Worm (Caenorhabditis elegans) whole organism, young adult: ENCODE measurements around the gene nprt-1.
A peak's percentile ranks its signal among the peaks of the same experiment; 100 is the strongest.

Experiments used
- C06A6.2 ChIP-seq: fragments of 200-800 bp; sonication (Bioruptor generic); conservative IDR thresholded peaks from 2 replicates; pipeline ENCODE4 v1.3.6; 2022; ENCODE audit warnings: missing genetic modification characterization, missing compliant biosample characterization
- D2030.7 ChIP-seq: fragments of 200-800 bp; sonication (Bioruptor generic); IDR thresholded peaks from 2 replicates; pipeline ENCODE4 v1.3.6; 2022; ENCODE audit warnings: missing genetic modification reagents, missing genetic modification characterization, missing compliant biosample characterization
- F57C9.4 ChIP-seq: sonication (generic microtip); optimal IDR thresholded peaks from 2 replicates; lab custom pipeline; 2017; ENCODE audit warnings: mild to moderate bottlenecking, missing genetic modification characterization, missing compliant biosample characterization
- Y56A3A.18 ChIP-seq: fragments of 200-800 bp; sonication (Bioruptor generic); IDR thresholded peaks from 2 replicates; pipeline ENCODE4 v1.3.6; 2022; ENCODE audit warnings: missing genetic modification reagents, missing genetic modification characterization, missing compliant biosample characterization
- Y79H2A.3 ChIP-seq: fragments of 200-800 bp; sonication (Bioruptor generic); conservative IDR thresholded peaks from 2 replicates; pipeline ENCODE4 v1.3.6; 2022; ENCODE audit warnings: missing genetic modification reagents, missing genetic modification characterization, missing compliant biosample characterization
- ZK185.1 ChIP-seq: sonication (generic microtip); optimal IDR thresholded peaks from 2 replicates; lab custom pipeline; 2016; ENCODE audit warnings: mild to moderate bottlenecking, missing genetic modification characterization, missing compliant biosample characterization; ENCODE audit not compliant: poor library complexity, severe bottlenecking
- akir-1 ChIP-seq: fragments of 200-800 bp; sonication (Bioruptor generic); optimal IDR thresholded peaks from 2 replicates; lab custom pipeline; 2018; ENCODE audit warnings: mild to moderate bottlenecking, missing genetic modification characterization, moderate library complexity, missing compliant biosample characterization
- aptf-2 ChIP-seq: fragments of 200-800 bp; sonication (Bioruptor generic); conservative IDR thresholded peaks from 2 replicates; pipeline ENCODE4 v1.3.6; 2022; ENCODE audit warnings: missing genetic modification reagents, missing genetic modification characterization, missing compliant biosample characterization
- atf-7 ChIP-seq: sonication (generic microtip); optimal IDR thresholded peaks from 2 replicates; lab custom pipeline; 2017; ENCODE audit warnings: mild to moderate bottlenecking, missing genetic modification characterization, missing compliant biosample characterization
- attf-3 ChIP-seq: fragments of 200-800 bp; sonication (Bioruptor generic); conservative IDR thresholded peaks from 2 replicates; pipeline ENCODE4 v1.3.6; 2022; ENCODE audit warnings: missing genetic modification reagents, missing genetic modification characterization, missing compliant biosample characterization
- ccch-3 ChIP-seq: fragments of 200-800 bp; sonication (Bioruptor generic); optimal IDR thresholded peaks from 2 replicates; lab custom pipeline; 2018; ENCODE audit warnings: mild to moderate bottlenecking, missing genetic modification characterization, missing compliant biosample characterization
- ceh-91 ChIP-seq: fragments of 200-800 bp; sonication (Bioruptor generic); IDR thresholded peaks from 2 replicates; pipeline ENCODE4 v1.3.6; 2022; ENCODE audit warnings: missing genetic modification reagents, missing genetic modification characterization, missing compliant biosample characterization
- dpff-1 ChIP-seq: sonication (generic microtip); optimal IDR thresholded peaks from 2 replicates; lab custom pipeline; 2017; ENCODE audit warnings: mild to moderate bottlenecking, missing genetic modification characterization, missing compliant biosample characterization
- dpl-1 ChIP-seq: fragments of 150-350 bp; optimal IDR thresholded peaks from 2 replicates; lab custom pipeline; 2014; ENCODE audit warnings: missing biosample characterization, missing genetic modification reagents, missing genetic modification characterization
- efl-1 ChIP-seq: fragments of 150-350 bp; optimal IDR thresholded peaks from 2 replicates; lab custom pipeline; 2014; ENCODE audit warnings: missing biosample characterization, missing genetic modification reagents, missing genetic modification characterization
- egl-18 ChIP-seq: fragments of 200-800 bp; sonication (Bioruptor generic); IDR thresholded peaks from 2 replicates; pipeline ENCODE4 v1.3.6; 2022; ENCODE audit warnings: missing genetic modification reagents, missing genetic modification characterization, missing compliant biosample characterization
- gei-17 ChIP-seq: fragments of 200-800 bp; sonication (Bioruptor generic); optimal IDR thresholded peaks from 2 replicates; lab custom pipeline; 2018; ENCODE audit warnings: mild to moderate bottlenecking, missing genetic modification characterization, missing compliant biosample characterization
- him-1 ChIP-seq: sonication (generic microtip); optimal IDR thresholded peaks from 2 replicates; lab custom pipeline; 2016; ENCODE audit warnings: missing genotype, missing genetic modification reagents, missing genetic modification characterization, missing compliant biosample characterization
- lsl-1 ChIP-seq: fragments of 200-800 bp; sonication (Bioruptor generic); optimal IDR thresholded peaks from 2 replicates; lab custom pipeline; 2018; ENCODE audit warnings: mild to moderate bottlenecking, missing genetic modification characterization, moderate library complexity, missing compliant biosample characterization
- lsy-27 ChIP-seq: sonication (generic microtip); optimal IDR thresholded peaks from 2 replicates; lab custom pipeline; 2017; ENCODE audit warnings: missing genetic modification characterization, mild to moderate bottlenecking, missing compliant biosample characterization, antibody characterized with exemption, missing genotype, borderline replicate concordance; ENCODE audit not compliant: insufficient read depth
- madf-3 ChIP-seq: fragments of 200-800 bp; sonication (Bioruptor generic); IDR thresholded peaks from 2 replicates; pipeline ENCODE4 v1.3.6; 2022; ENCODE audit warnings: missing genetic modification reagents, missing genetic modification characterization, missing compliant biosample characterization
- madf-6 ChIP-seq: fragments of 200-800 bp; sonication (Bioruptor generic); IDR thresholded peaks from 2 replicates; pipeline ENCODE4 v1.3.6; 2022; ENCODE audit warnings: missing genetic modification reagents, missing genetic modification characterization, missing compliant biosample characterization
- madf-8 ChIP-seq: fragments of 200-800 bp; sonication (Bioruptor generic); conservative IDR thresholded peaks from 2 replicates; pipeline ENCODE4 v1.3.6; 2022; ENCODE audit warnings: missing genetic modification reagents, missing genetic modification characterization, missing compliant biosample characterization
- mel-28 ChIP-seq: sonication (generic microtip); optimal IDR thresholded peaks from 2 replicates; lab custom pipeline; 2016; ENCODE audit warnings: borderline replicate concordance, mild to moderate bottlenecking, missing genetic modification characterization, missing compliant biosample characterization
- nfya-1 ChIP-seq: sonication (generic microtip); optimal IDR thresholded peaks from 2 replicates; lab custom pipeline; 2017; ENCODE audit warnings: antibody characterized with exemption, missing compliant biosample characterization, missing genetic modification characterization, borderline replicate concordance; ENCODE audit not compliant: insufficient read depth
- nfya-2 ChIP-seq: fragments of 200-800 bp; sonication (Bioruptor generic); IDR thresholded peaks from 2 replicates; pipeline ENCODE4 v1.3.6; 2022; ENCODE audit warnings: missing genetic modification reagents, missing genetic modification characterization, missing compliant biosample characterization
- nhr-80 ChIP-seq: sonication (generic microtip); optimal IDR thresholded peaks from 2 replicates; lab custom pipeline; 2016; ENCODE audit warnings: missing genetic modification characterization, missing compliant biosample characterization
- pbrm-1 ChIP-seq: fragments of 200-800 bp; sonication (Bioruptor generic); IDR thresholded peaks from 2 replicates; pipeline ENCODE4 v1.3.6; 2022; ENCODE audit warnings: missing genetic modification reagents, missing genetic modification characterization, missing compliant biosample characterization
- rec-8 ChIP-seq, 2 experiments: sonication (generic microtip); optimal IDR thresholded peaks; 2 replicates each; lab custom pipeline; 2016; ENCODE audit warnings: mild to moderate bottlenecking in 2 of 2, missing genetic modification characterization in 2 of 2, missing genetic modification reagents in 2 of 2, missing genotype in 2 of 2, missing biosample characterization in 1 of 2, missing compliant biosample characterization in 1 of 2, moderate library complexity in 1 of 2
- snpc-1.1 ChIP-seq: sonication (generic microtip); optimal IDR thresholded peaks from 2 replicates; lab custom pipeline; 2017; ENCODE audit warnings: missing genetic modification characterization, mild to moderate bottlenecking, missing compliant biosample characterization, antibody characterized with exemption, moderate library complexity, missing genotype, missing genetic modification reagents; ENCODE audit not compliant: insufficient read depth
- snpc-1.3 ChIP-seq: sonication (generic microtip); optimal IDR thresholded peaks from 2 replicates; lab custom pipeline; 2017; ENCODE audit warnings: missing genetic modification characterization, mild to moderate bottlenecking, missing compliant biosample characterization, antibody characterized with exemption, moderate library complexity, missing genotype, missing genetic modification reagents; ENCODE audit not compliant: insufficient read depth
- snpc-3.4 ChIP-seq: sonication (generic microtip); optimal IDR thresholded peaks from 2 replicates; lab custom pipeline; 2017; ENCODE audit warnings: missing genetic modification characterization, mild to moderate bottlenecking, missing compliant biosample characterization, antibody characterized with exemption, moderate library complexity, missing genotype, missing genetic modification reagents
- snpc-4 ChIP-seq, 5 experiments: fragments of 150-350 bp in 1 of 5; sonication (generic microtip) in 4 of 5; optimal IDR thresholded peaks; 2 replicates each; lab custom pipeline; 2014 to 2018; ENCODE audit warnings: missing genetic modification characterization in 5 of 5, missing biosample characterization in 3 of 5, antibody characterized with exemption in 2 of 5, mild to moderate bottlenecking in 2 of 5, missing compliant biosample characterization in 2 of 5, missing genotype in 2 of 5, moderate library complexity in 2 of 5, missing genetic modification reagents in 1 of 5
- somi-1 ChIP-seq: fragments of 200-800 bp; sonication (Bioruptor generic); optimal IDR thresholded peaks from 2 replicates; lab custom pipeline; 2018; ENCODE audit warnings: mild to moderate bottlenecking, missing genetic modification characterization, missing compliant biosample characterization
- tbp1 ChIP-seq: fragments of 200-800 bp; sonication (Bioruptor generic); optimal IDR thresholded peaks from 2 replicates; lab custom pipeline; 2018; ENCODE audit warnings: mild to moderate bottlenecking, missing genetic modification characterization, missing compliant biosample characterization
- zfh-2 ChIP-seq: fragments of 200-800 bp; sonication (Bioruptor generic); conservative IDR thresholded peaks from 2 replicates; pipeline ENCODE4 v1.3.6; 2022; ENCODE audit warnings: missing genetic modification reagents, missing genetic modification characterization, missing compliant biosample characterization
- ztf-18 ChIP-seq: sonication (generic microtip); optimal IDR thresholded peaks from 2 replicates; lab custom pipeline; 2016; ENCODE audit warnings: missing genotype, mild to moderate bottlenecking, missing genetic modification characterization, missing compliant biosample characterization
- ztf-25 ChIP-seq: fragments of 200-800 bp; sonication (Bioruptor generic); IDR thresholded peaks from 2 replicates; pipeline ENCODE4 v1.3.6; 2022; ENCODE audit warnings: missing genetic modification reagents, missing genetic modification characterization, missing compliant biosample characterization
- ztf-26 ChIP-seq: sonication (generic microtip); optimal IDR thresholded peaks from 2 replicates; lab custom pipeline; 2017; ENCODE audit warnings: missing genetic modification characterization, missing compliant biosample characterization

Gene nprt-1

ce11 chrIV:2834516-2834915, 55.7 kb downstream of the nprt-1 start, which contains the start of gene pudl-2:
TSS of gene pudl-2 (plus strand) at chrIV:2834816.
- TF ChIP-seq nfya-1 (tag; lab: Kevin White, UChicago) (no peak), Y56A3A.18 (GFP tag; lab: Robert Waterston, UW) (no peak), ztf-26 (tag; lab: Kevin White, UChicago) (no peak), ztf-18 (tag; lab: Kevin White, UChicago) (no peak)

ce11 chrIV:2832587-2832986, 57.7 kb downstream of the nprt-1 start, which contains the start of the genes Y54G2A.48 and pudl-1:
TSS of gene Y54G2A.48 (minus strand) at chrIV:2832687.
TSS of gene pudl-1 (plus strand) at chrIV:2832906.
- TF ChIP-seq dpl-1 (GFP tag; lab: Kevin White, UChicago) = no peak
- TF ChIP-seq lsy-27 = no peak
- TF ChIP-seq F57C9.4 = no peak
- TF ChIP-seq snpc-3.4 = no peak
- TF ChIP-seq somi-1 (GFP tag; lab: Kevin White, UChicago) = no peak
- no peak for TF ChIP-seq madf-6 (GFP tag; lab: Robert Waterston, UW)
- no peak for TF ChIP-seq snpc-1.3 (tag; lab: Kevin White, UChicago)
- TF ChIP-seq attf-3 (GFP tag; lab: Robert Waterston, UW) = no peak
- TF ChIP-seq ztf-25 (GFP tag; lab: Robert Waterston, UW) = no peak
- TF ChIP-seq pbrm-1 (GFP tag; lab: Robert Waterston, UW) = no peak
- no peak for TF ChIP-seq D2030.7

DNA sequence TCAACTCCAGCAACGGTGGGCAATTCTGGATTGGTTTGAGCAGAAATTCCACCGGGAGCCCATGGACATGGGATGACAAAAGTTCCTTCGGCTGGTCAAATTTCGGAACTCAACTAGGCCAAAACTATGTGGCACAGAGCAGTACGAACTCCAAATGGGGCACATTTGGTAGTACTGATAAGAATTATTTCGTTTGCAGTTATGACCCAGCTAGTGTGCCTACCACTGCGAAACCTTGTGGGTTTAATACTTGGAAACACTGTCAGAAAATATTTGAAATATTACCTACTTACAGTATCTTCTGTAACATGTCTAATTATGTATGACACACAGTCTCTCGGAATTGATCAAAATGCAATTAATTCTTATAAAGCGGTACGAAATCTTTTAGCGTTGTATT, 63.9 kb downstream of the nprt-1 start:
- TF ChIP-seq nhr-80 (tag; lab: Kevin White, UChicago) = peak; percentile 58
- no peak for TF ChIP-seq mel-28
- TF ChIP-seq, all 124 proteins: peak for 1

DNA sequence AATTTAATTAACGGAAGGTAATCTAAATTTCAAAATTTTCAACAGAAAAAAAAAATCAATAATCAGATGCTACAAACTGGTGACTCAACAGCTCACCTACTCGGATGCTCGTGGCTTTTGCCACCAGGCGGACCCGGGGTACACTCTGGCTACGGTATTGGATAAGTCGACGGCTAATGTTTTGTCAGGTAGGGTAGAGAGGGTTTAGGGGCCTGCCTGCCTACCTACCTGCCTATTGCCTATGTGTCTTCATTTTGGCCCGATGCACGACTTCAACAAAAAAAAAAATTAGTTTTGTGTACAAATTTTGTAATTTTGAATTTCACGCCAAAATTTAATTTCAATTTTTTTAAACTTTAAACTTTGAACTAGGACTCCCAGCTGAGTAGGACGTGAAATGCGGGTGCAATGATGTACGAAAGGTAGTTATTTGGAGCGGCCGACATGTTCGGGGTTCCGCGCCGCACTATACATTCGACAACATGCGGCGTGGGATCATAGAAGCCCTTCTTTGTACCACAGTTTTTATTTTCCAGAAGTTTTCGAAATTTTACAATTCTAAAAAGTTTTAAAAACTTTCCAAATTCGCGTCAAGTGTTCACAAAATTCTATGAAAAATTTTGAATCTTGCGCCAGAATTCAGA, 64.7 kb downstream of the nprt-1 start:
- peak; percentile 37 for TF ChIP-seq tbp1
- TF ChIP-seq akir-1 (GFP tag; lab: Kevin White, UChicago) = no peak
- TF ChIP-seq ccch-3 = no peak
- TF ChIP-seq ceh-91 = no peak
- no peak for TF ChIP-seq madf-8 (GFP tag; lab: Robert Waterston, UW)
- no peak for TF ChIP-seq nhr-80 (tag; lab: Kevin White, UChicago)
- TF ChIP-seq efl-1 (GFP tag; lab: Kevin White, UChicago) = no peak
- peak; percentile 76 for TF ChIP-seq snpc-3.4
- TF ChIP-seq Y79H2A.3 = no peak
- no peak for TF ChIP-seq nfya-2 (GFP tag; lab: Robert Waterston, UW)
- TF ChIP-seq egl-18 (GFP tag; lab: Robert Waterston, UW) = no peak
- TF ChIP-seq madf-3 = no peak
- TF ChIP-seq snpc-1.1 (tag; lab: Kevin White, UChicago) = peak; percentile 94
- TF ChIP-seq lsl-1 (GFP tag; lab: Kevin White, UChicago) = peak; percentile 5
- no peak for TF ChIP-seq rec-8 (tag; optimal IDR thresholded peaks at IDR 0.05; lab: Kevin White, UChicago)
- TF ChIP-seq dpff-1 = no peak
- TF ChIP-seq him-1 (tag; lab: Kevin White, UChicago) = peak; percentile 83
- TF ChIP-seq atf-7 = peak; percentile 3
- no peak for TF ChIP-seq C06A6.2 (GFP tag; lab: Robert Waterston, UW)
- TF ChIP-seq snpc-1.3 (tag; lab: Kevin White, UChicago) = peak; percentile 45
- no peak for TF ChIP-seq ZK185.1 (tag; lab: Kevin White, UChicago)
- no peak for TF ChIP-seq gei-17
- TF ChIP-seq aptf-2 (GFP tag; lab: Robert Waterston, UW) = no peak
- peak; percentile 89 for TF ChIP-seq snpc-4 (GFP tag; optimal IDR thresholded peaks at IDR 0.05; lab: Kevin White, UChicago)
- peak; percentile 77 to 95 (median 90) for TF ChIP-seq snpc-4 (tag; optimal IDR thresholded peaks at IDR 0.05; lab: Kevin White, UChicago)
- no peak for TF ChIP-seq zfh-2 (GFP tag; lab: Robert Waterston, UW)
